Fruit fly (Drosophila melanogaster): Measurements from ENCODE around the gene CG14374.

CG14374 gene

DNA sequence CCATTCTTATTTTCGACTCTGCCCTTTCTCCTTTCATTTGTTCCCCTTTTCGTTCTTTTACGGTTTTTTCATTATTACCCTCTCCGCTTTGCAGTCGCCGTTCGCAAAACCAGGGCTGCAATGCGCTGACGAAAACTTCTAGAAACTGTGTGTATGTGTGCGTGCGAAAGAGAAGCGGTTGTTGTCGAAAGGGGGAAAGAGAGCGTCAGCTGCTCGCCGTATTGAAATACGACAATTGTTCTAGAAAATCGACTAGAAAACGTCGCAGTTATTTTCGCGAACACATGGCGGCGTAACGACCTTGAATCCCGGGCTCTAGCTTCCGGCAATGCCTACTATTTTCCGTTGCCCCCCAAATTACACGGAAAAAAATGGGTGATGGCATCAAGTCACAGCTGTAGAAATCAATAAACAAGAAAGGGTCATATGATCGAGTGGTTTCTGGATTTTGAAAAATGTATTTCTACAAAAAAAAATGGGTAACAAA lies 14.2 kb downstream of the CG14374 start (continued):
- TF ChIP-seq CG17829 (tag; optimal IDR thresholded peaks at IDR 0.05), result peak; percentile 8
- peak; percentile 46; the same call in 1 of the 2 replicates for TF ChIP-seq crol (GFP tag; IDR thresholded peaks at IDR 0.05)
- TF ChIP-seq PHDP (tag; optimal IDR thresholded peaks at IDR 0.05), result peak; percentile 43
- no peak for TF ChIP-seq Chrac-16 (GFP tag; optimal IDR thresholded peaks at IDR 0.05)
- peak; percentile 46 for TF ChIP-seq mam (GFP tag; optimal IDR thresholded peaks at IDR 0.05)
- TF ChIP-seq pho (GFP tag; optimal IDR thresholded peaks at IDR 0.05), result no peak
- TF ChIP-seq MBD-R2 (GFP tag; IDR thresholded peaks at IDR 0.05), result peak; percentile 30; the same call in 1 of the 2 replicates
- no peak for TF ChIP-seq az2 (GFP tag; optimal IDR thresholded peaks at IDR 0.05)
- TF ChIP-seq Six4 (GFP tag; optimal IDR thresholded peaks at IDR 0.05), result peak; percentile 5
- TF ChIP-seq CG32532 (GFP tag; IDR thresholded peaks at IDR 0.05), result peak; percentile 61; the same call in 1 of the 2 replicates
- peak; percentile 10 for TF ChIP-seq CG9727 (GFP tag; optimal IDR thresholded peaks at IDR 0.05)
- TF ChIP-seq seq (GFP tag; IDR thresholded peaks at IDR 0.05), result no peak
- no peak for TF ChIP-seq CG16815 (GFP tag; optimal IDR thresholded peaks at IDR 0.05)
- TF ChIP-seq CG11560 (tag; IDR thresholded peaks at IDR 0.05), result no peak
- no peak for TF ChIP-seq esg (GFP tag; conservative IDR thresholded peaks at IDR 0.05)
- TF ChIP-seq scrt (GFP tag; optimal IDR thresholded peaks at IDR 0.05), result no peak
- no peak for TF ChIP-seq Myb (GFP tag; optimal IDR thresholded peaks at IDR 0.05)
- TF ChIP-seq Doc3 (GFP tag; IDR thresholded peaks at IDR 0.05; ENCODE audit: partially characterized antibody), result no peak
- TF ChIP-seq insv (GFP tag; optimal IDR thresholded peaks at IDR 0.05), result no peak
- peak; percentile 98 for TF ChIP-seq psq (GFP tag; optimal IDR thresholded peaks at IDR 0.05)
- no peak for TF ChIP-seq CG15011 (GFP tag; optimal IDR thresholded peaks at IDR 0.05)
- no peak for TF ChIP-seq gsb (GFP tag; IDR thresholded peaks at IDR 0.05)
- no peak for TF ChIP-seq Mrtf (GFP tag; IDR thresholded peaks at IDR 0.05)
- peak; percentile 47 for TF ChIP-seq CG1832 (GFP tag; optimal IDR thresholded peaks at IDR 0.05)
- peak; percentile 95 for TF ChIP-seq cg (GFP tag; optimal IDR thresholded peaks at IDR 0.05)
- no peak for TF ChIP-seq Ravus (GFP tag; IDR thresholded peaks at IDR 0.05)
- TF ChIP-seq GATAe (GFP tag; conservative IDR thresholded peaks at IDR 0.05), result no peak
- peak; percentile 94 for TF ChIP-seq CG3163 (GFP tag; optimal IDR thresholded peaks at IDR 0.05)
- TF ChIP-seq CG9437 (GFP tag; optimal IDR thresholded peaks at IDR 0.05), result no peak
- no peak for TF ChIP-seq CG12942 (GFP tag; optimal IDR thresholded peaks at IDR 0.05)
- TF ChIP-seq CG17361 (GFP tag; IDR thresholded peaks at IDR 0.05), result no peak
- no peak for TF ChIP-seq prd (optimal IDR thresholded peaks at IDR 0.05)
- TF ChIP-seq prd (GFP tag; IDR thresholded peaks at IDR 0.05), result peak; percentile 29; the same call in 1 of the 3 replicates
- peak; percentile 29 for TF ChIP-seq Fer1 (GFP tag; optimal IDR thresholded peaks at IDR 0.05)
- no peak for TF ChIP-seq emc (GFP tag; optimal IDR thresholded peaks at IDR 0.05)
- TF ChIP-seq shn (GFP tag; optimal IDR thresholded peaks at IDR 0.05), result peak; percentile 20
- no peak for TF ChIP-seq pnt (GFP tag; optimal IDR thresholded peaks at IDR 0.05)
- TF ChIP-seq wek (GFP tag; optimal IDR thresholded peaks at IDR 0.05), result no peak
- TF ChIP-seq Jarid2 (GFP tag; optimal IDR thresholded peaks at IDR 0.05), result no peak
- TF ChIP-seq CG6175 (GFP tag; IDR thresholded peaks at IDR 0.05), result no peak
- TF ChIP-seq exex (tag; optimal IDR thresholded peaks at IDR 0.05), result no peak
- TF ChIP-seq CG17912 (GFP tag; optimal IDR thresholded peaks at IDR 0.05), result no peak
- TF ChIP-seq CG11695 (GFP tag; IDR thresholded peaks at IDR 0.05), result peak; percentile 44; the same call in 1 of the 3 replicates
- no peak for TF ChIP-seq odd (GFP tag; optimal IDR thresholded peaks at IDR 0.05)
- TF ChIP-seq CG6765 (GFP tag; optimal IDR thresholded peaks at IDR 0.05), result peak; percentile 65
- peak; percentile 6 for TF ChIP-seq D19B (GFP tag; optimal IDR thresholded peaks at IDR 0.05)
- no peak for TF ChIP-seq al (GFP tag; IDR thresholded peaks at IDR 0.05)
- no peak for TF ChIP-seq CG6272 (GFP tag; IDR thresholded peaks at IDR 0.05)
- TF ChIP-seq CG8478 (optimal IDR thresholded peaks at IDR 0.05), result peak; percentile 40
- TF ChIP-seq CG10321 (GFP tag; IDR thresholded peaks at IDR 0.05), result peak; percentile 28; the same call in 1 of the 2 replicates
- TF ChIP-seq crp (GFP tag; optimal IDR thresholded peaks at IDR 0.05), result peak; percentile 7 to 70
- TF ChIP-seq dan (GFP tag; IDR thresholded peaks at IDR 0.05), result no peak

Measured in whole organism, embryonic.